Worm (Caenorhabditis elegans): ENCODE results near the gene Y76B12C.4.
A peak's percentile ranks its signal among the peaks of the same experiment; 100 is the strongest.

ce11 chrIV:1923722-1924121, 48.4 kb downstream of the Y76B12C.4 start, which contains the start of gene denn-4:
- no peak for TF ChIP-seq ZK546.5 (tag; optimal IDR thresholded peaks at IDR 0.05)
- TF ChIP-seq zfp-3 (GFP tag; conservative IDR thresholded peaks at IDR 0.05), result no peak
- no peak for TF ChIP-seq nhr-76 (tag; optimal IDR thresholded peaks at IDR 0.05)
- TF ChIP-seq lsy-2 (tag; optimal IDR thresholded peaks at IDR 0.05), result peak in 1 of 2 experiments; percentile 14
- TF ChIP-seq pqm-1 (tag; optimal IDR thresholded peaks at IDR 0.05), result no peak
- TF ChIP-seq fos-1 (tag; optimal IDR thresholded peaks at IDR 0.05), result no peak
- no peak for TF ChIP-seq lir-3 (tag; optimal IDR thresholded peaks at IDR 0.05)
- TF ChIP-seq nhr-237 (tag; optimal IDR thresholded peaks at IDR 0.05), result no peak
- TF ChIP-seq R02D3.7 (tag; optimal IDR thresholded peaks at IDR 0.05), result no peak

Data from whole organism, L4 larva.